Worm (Caenorhabditis elegans) whole organism, L4/young adult: ENCODE measurements around the gene F31F6.3.

Experiments used
- dao-5 ChIP-seq: sonication (generic microtip); optimal IDR thresholded peaks from 2 replicates; lab custom pipeline; 2016; ENCODE audit warnings: missing genotype, missing genetic modification characterization, moderate library complexity, missing compliant biosample characterization
- him-1 ChIP-seq: sonication (generic microtip); optimal IDR thresholded peaks from 2 replicates; lab custom pipeline; 2016; ENCODE audit warnings: missing genotype, missing genetic modification reagents, missing genetic modification characterization, missing compliant biosample characterization

DNA sequence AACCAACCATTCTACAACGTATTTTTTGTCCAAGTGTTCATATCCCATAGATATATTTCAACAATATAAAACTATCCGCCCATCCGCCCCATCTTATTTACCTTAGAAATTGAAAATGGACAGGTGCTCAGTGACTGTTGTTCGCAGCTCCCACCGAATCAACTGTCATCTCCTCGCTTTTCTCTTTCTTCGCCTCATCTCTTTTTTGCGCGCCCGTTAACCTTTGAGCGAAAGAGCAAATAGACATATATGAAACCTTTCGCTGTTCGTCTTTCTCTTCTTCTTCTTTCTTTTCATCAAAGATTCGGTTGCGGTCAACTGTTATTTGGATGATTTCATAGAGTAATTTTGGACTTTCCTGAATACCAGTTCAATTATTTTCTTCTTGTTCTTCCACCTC is 3.0 kb upstream of the F31F6.3 start, which contains the start of gene sssh-1:
- TF ChIP-seq dao-5 (tag; lab: Kevin White, UChicago) (no peak), him-1 (no peak)
